Worm (Caenorhabditis elegans): ENCODE results near the gene flp-34.

ce11 chrV:1061295-1061694 is 28.1 kb upstream of the flp-34 start, which contains the start of gene rnst-2:
- TF ChIP-seq tbx-2 (tag; optimal IDR thresholded peaks at IDR 0.05) (no peak), nfya-1 (tag; optimal IDR thresholded peaks at IDR 0.05) (no peak), zip-5 (tag; optimal IDR thresholded peaks at IDR 0.05) (no peak), ceh-34 (tag; optimal IDR thresholded peaks at IDR 0.05) (no peak), pha-2 (tag; optimal IDR thresholded peaks at IDR 0.05) (no peak), lin-11 (tag; optimal IDR thresholded peaks at IDR 0.05) (no peak), hlh-30 (tag; optimal IDR thresholded peaks at IDR 0.05; ENCODE audit: insufficient read depth) (no peak), C08G9.2 (tag; optimal IDR thresholded peaks at IDR 0.05) (no peak)

Measured in whole organism, late embryonic.